Worm (Caenorhabditis elegans) whole organism, L4 larva: ENCODE measurements around the gene H41C03.1.

ENCODE experiments used
- D1046.2 ChIP-seq: fragments of 200-800 bp; sonication (Bioruptor generic); IDR thresholded peaks from 2 replicates; pipeline ENCODE4 v1.3.6; 2022; ENCODE audit warnings: missing genetic modification characterization, missing compliant biosample characterization
- F44E2.7 ChIP-seq: fragments of 200-800 bp; sonication (Bioruptor generic); IDR thresholded peaks from 2 replicates; pipeline ENCODE4 v2.1.2; 2022; ENCODE audit warnings: missing genetic modification characterization, missing compliant biosample characterization
- T26A8.4 ChIP-seq: fragments of 200-800 bp; sonication (Bioruptor generic); IDR thresholded peaks from 2 replicates; pipeline ENCODE4 v1.3.6; 2022; ENCODE audit warnings: missing genetic modification characterization, missing compliant biosample characterization
- ZK546.5 ChIP-seq, 2 experiments: sonication (generic microtip); optimal IDR thresholded peaks; 2 replicates each; lab custom pipeline; 2017; ENCODE audit warnings: missing biosample characterization in 2 of 2, missing genetic modification characterization in 2 of 2
- aha-1 ChIP-seq: fragments of 150-350 bp; peaks from one replicate; lab custom pipeline; 2014; ENCODE audit warnings: missing biosample characterization, missing genetic modification characterization
- ama-1 ChIP-seq: fragments of 150-350 bp; optimal IDR thresholded peaks from 2 replicates; lab custom pipeline; 2014; ENCODE audit warnings: inconsistent platforms, mixed read lengths
- arid-1 ChIP-seq: fragments of 200-800 bp; sonication (Bioruptor generic); conservative IDR thresholded peaks from 2 replicates; pipeline ENCODE4 v1.3.6; 2022; ENCODE audit warnings: missing genetic modification reagents, missing genetic modification characterization, missing compliant biosample characterization
- ceh-20 ChIP-seq: fragments of 200-800 bp; sonication (Bioruptor generic); IDR thresholded peaks from 2 replicates; pipeline ENCODE4 v1.3.6; 2022; ENCODE audit warnings: missing genetic modification reagents, missing genetic modification characterization, missing compliant biosample characterization
- ceh-62 ChIP-seq: sonication (generic microtip); optimal IDR thresholded peaks from 2 replicates; lab custom pipeline; 2017; ENCODE audit warnings: missing biosample characterization, missing genetic modification characterization
- ces-1 ChIP-seq: fragments of 150-350 bp; sonication (generic microtip); optimal IDR thresholded peaks from 4 replicates; lab custom pipeline; 2014; ENCODE audit warnings: missing biosample characterization, missing genetic modification reagents, missing genetic modification characterization
- cey-2 ChIP-seq: sonication (generic microtip); optimal IDR thresholded peaks from 3 replicates; lab custom pipeline; 2017; ENCODE audit warnings: missing genetic modification characterization, mild to moderate bottlenecking, missing compliant biosample characterization, antibody characterized with exemption, borderline replicate concordance; ENCODE audit not compliant: insufficient read depth
- daf-16 ChIP-seq, 3 experiments: sonication (generic microtip); optimal IDR thresholded peaks; 2 replicates each; lab custom pipeline; 2016 to 2017; ENCODE audit warnings: missing genetic modification characterization in 3 of 3, missing genetic modification reagents in 3 of 3, mild to moderate bottlenecking in 2 of 3, missing compliant biosample characterization in 2 of 3, missing biosample characterization in 1 of 3, moderate library complexity in 1 of 3
- dmd-6 ChIP-seq: fragments of 200-800 bp; sonication (Bioruptor generic); IDR thresholded peaks from 2 replicates; pipeline ENCODE4 v1.3.6; 2022; ENCODE audit warnings: missing genetic modification reagents, missing genetic modification characterization, missing compliant biosample characterization
- dve-1 ChIP-seq: sonication (generic microtip); optimal IDR thresholded peaks from 2 replicates; lab custom pipeline; 2017; ENCODE audit warnings: antibody characterized with exemption, mild to moderate bottlenecking, missing genetic modification characterization, missing compliant biosample characterization; ENCODE audit not compliant: insufficient read depth
- egl-43 ChIP-seq: fragments of 200-800 bp; sonication (Bioruptor generic); IDR thresholded peaks from 2 replicates; pipeline ENCODE4 v1.3.6; 2022; ENCODE audit warnings: missing genetic modification reagents, missing genetic modification characterization, missing compliant biosample characterization
- hlh-11 ChIP-seq: fragments of 200-800 bp; sonication (Bioruptor generic); optimal IDR thresholded peaks from 2 replicates; lab custom pipeline; 2018; ENCODE audit warnings: mild to moderate bottlenecking, missing genetic modification characterization, missing compliant biosample characterization
- jun-1 ChIP-seq: fragments of 150-350 bp; optimal IDR thresholded peaks from 2 replicates; lab custom pipeline; 2014; ENCODE audit warnings: missing biosample characterization, missing genetic modification reagents, missing genetic modification characterization
- lim-7 ChIP-seq: fragments of 200-800 bp; sonication (Bioruptor generic); IDR thresholded peaks from 2 replicates; pipeline ENCODE4 v1.3.6; 2022; ENCODE audit warnings: missing genetic modification characterization, missing compliant biosample characterization
- madf-9 ChIP-seq: fragments of 200-800 bp; sonication (Bioruptor generic); conservative IDR thresholded peaks from 2 replicates; pipeline ENCODE4 v1.3.6; 2022; ENCODE audit warnings: missing genetic modification reagents, missing genetic modification characterization, missing compliant biosample characterization
- mep-1 ChIP-seq: fragments of 150-350 bp; sonication (generic microtip); optimal IDR thresholded peaks from 3 replicates; lab custom pipeline; 2014; ENCODE audit warnings: missing biosample characterization, missing genetic modification characterization
- mes-2 ChIP-seq: sonication (generic microtip); optimal IDR thresholded peaks from 2 replicates; lab custom pipeline; 2016; ENCODE audit warnings: missing genotype, mild to moderate bottlenecking, missing genetic modification characterization, missing compliant biosample characterization; ENCODE audit not compliant: poor library complexity, severe bottlenecking
- mxl-2 ChIP-seq: fragments of 200-800 bp; sonication (Bioruptor generic); conservative IDR thresholded peaks from 2 replicates; pipeline ENCODE4 v1.3.6; 2022; ENCODE audit warnings: missing genetic modification reagents, missing genetic modification characterization, missing compliant biosample characterization
- mxl-3 ChIP-seq: fragments of 200-800 bp; sonication (Bioruptor generic); optimal IDR thresholded peaks from 2 replicates; lab custom pipeline; 2018; ENCODE audit warnings: mild to moderate bottlenecking, missing genetic modification characterization, missing compliant biosample characterization
- nhr-102 ChIP-seq: sonication (generic microtip); optimal IDR thresholded peaks from 2 replicates; lab custom pipeline; 2016; ENCODE audit warnings: mild to moderate bottlenecking, missing genetic modification characterization, moderate library complexity, missing compliant biosample characterization
- nhr-111 ChIP-seq: fragments of 200-800 bp; sonication (Bioruptor generic); optimal IDR thresholded peaks from 2 replicates; lab custom pipeline; 2018; ENCODE audit warnings: mild to moderate bottlenecking, missing genetic modification characterization, missing compliant biosample characterization
- nhr-237 ChIP-seq: sonication (generic microtip); optimal IDR thresholded peaks from 2 replicates; lab custom pipeline; 2017; ENCODE audit warnings: missing biosample characterization, missing genetic modification characterization
- nhr-28 ChIP-seq: fragments of 150-350 bp; optimal IDR thresholded peaks from 2 replicates; lab custom pipeline; 2014; ENCODE audit warnings: missing biosample characterization, missing genetic modification characterization
- nhr-41 ChIP-seq: fragments of 200-800 bp; sonication (Bioruptor generic); IDR thresholded peaks from 2 replicates; pipeline ENCODE4 v1.3.6; 2022; ENCODE audit warnings: missing genetic modification reagents, missing genetic modification characterization, missing compliant biosample characterization
- nhr-42 ChIP-seq: fragments of 200-800 bp; sonication (Bioruptor generic); IDR thresholded peaks from 2 replicates; pipeline ENCODE4 v1.3.6; 2022; ENCODE audit warnings: missing genetic modification characterization, missing compliant biosample characterization
- nhr-6 ChIP-seq: fragments of 150-350 bp; optimal IDR thresholded peaks from 2 replicates; lab custom pipeline; 2014; ENCODE audit warnings: missing biosample characterization, missing genetic modification characterization
- pha-4 ChIP-seq, 2 experiments: fragments of 150-350 bp in 1 of 2; fragments of 200-800 bp in 1 of 2; sonication (Bioruptor generic) in 1 of 2; IDR thresholded peaks in 1 of 2; optimal IDR thresholded peaks in 1 of 2; 2 replicates each; pipeline versions ENCODE4 v1.3.6 to Lab custom; 2014 to 2022; ENCODE audit warnings: missing genetic modification characterization in 2 of 2, missing genetic modification reagents in 2 of 2, missing biosample characterization in 1 of 2, missing compliant biosample characterization in 1 of 2
- php-3 ChIP-seq: fragments of 200-800 bp; sonication (Bioruptor generic); IDR thresholded peaks from 2 replicates; pipeline ENCODE4 v1.3.6; 2022; ENCODE audit warnings: missing genetic modification reagents, missing genetic modification characterization, missing compliant biosample characterization
- pqm-1 ChIP-seq: sonication (generic microtip); optimal IDR thresholded peaks from 2 replicates; lab custom pipeline; 2017; ENCODE audit warnings: missing biosample characterization, missing genetic modification characterization
- skn-1 ChIP-seq: fragments of 150-350 bp; optimal IDR thresholded peaks from 2 replicates; lab custom pipeline; 2014; ENCODE audit warnings: missing biosample characterization, missing genetic modification characterization
- spr-3 ChIP-seq: fragments of 200-800 bp; sonication (Bioruptor generic); optimal IDR thresholded peaks from 2 replicates; lab custom pipeline; 2018; ENCODE audit warnings: mild to moderate bottlenecking, missing genetic modification characterization, missing compliant biosample characterization
- tra-1 ChIP-seq: fragments of 200-800 bp; sonication (Bioruptor generic); IDR thresholded peaks from 2 replicates; pipeline ENCODE4 v1.3.6; 2022; ENCODE audit warnings: missing genetic modification reagents, missing genetic modification characterization, missing compliant biosample characterization
- unc-62 ChIP-seq, 3 experiments: fragments of 150-350 bp in 1 of 3; sonication (generic microtip); optimal IDR thresholded peaks in 2 of 3; peaks in 1 of 3; 1 replicate in 1 of 3; 2 replicates in 2 of 3; lab custom pipeline; 2014 to 2017; ENCODE audit warnings: missing biosample characterization in 3 of 3, missing genetic modification characterization in 3 of 3, missing genetic modification reagents in 3 of 3, missing genotype in 1 of 3
- vab-7 ChIP-seq: fragments of 200-800 bp; sonication (Bioruptor generic); IDR thresholded peaks from 2 replicates; pipeline ENCODE4 v1.3.6; 2022; ENCODE audit warnings: missing genetic modification reagents, missing genetic modification characterization, missing compliant biosample characterization
- ztf-11 ChIP-seq: fragments of 150-350 bp; optimal IDR thresholded peaks from 2 replicates; lab custom pipeline; 2014; ENCODE audit warnings: missing biosample characterization, missing genetic modification characterization
- ztf-7 ChIP-seq: fragments of 150-350 bp; optimal IDR thresholded peaks from 2 replicates; lab custom pipeline; 2014; ENCODE audit warnings: missing biosample characterization, missing genetic modification characterization

The H41C03.1 gene

DNA sequence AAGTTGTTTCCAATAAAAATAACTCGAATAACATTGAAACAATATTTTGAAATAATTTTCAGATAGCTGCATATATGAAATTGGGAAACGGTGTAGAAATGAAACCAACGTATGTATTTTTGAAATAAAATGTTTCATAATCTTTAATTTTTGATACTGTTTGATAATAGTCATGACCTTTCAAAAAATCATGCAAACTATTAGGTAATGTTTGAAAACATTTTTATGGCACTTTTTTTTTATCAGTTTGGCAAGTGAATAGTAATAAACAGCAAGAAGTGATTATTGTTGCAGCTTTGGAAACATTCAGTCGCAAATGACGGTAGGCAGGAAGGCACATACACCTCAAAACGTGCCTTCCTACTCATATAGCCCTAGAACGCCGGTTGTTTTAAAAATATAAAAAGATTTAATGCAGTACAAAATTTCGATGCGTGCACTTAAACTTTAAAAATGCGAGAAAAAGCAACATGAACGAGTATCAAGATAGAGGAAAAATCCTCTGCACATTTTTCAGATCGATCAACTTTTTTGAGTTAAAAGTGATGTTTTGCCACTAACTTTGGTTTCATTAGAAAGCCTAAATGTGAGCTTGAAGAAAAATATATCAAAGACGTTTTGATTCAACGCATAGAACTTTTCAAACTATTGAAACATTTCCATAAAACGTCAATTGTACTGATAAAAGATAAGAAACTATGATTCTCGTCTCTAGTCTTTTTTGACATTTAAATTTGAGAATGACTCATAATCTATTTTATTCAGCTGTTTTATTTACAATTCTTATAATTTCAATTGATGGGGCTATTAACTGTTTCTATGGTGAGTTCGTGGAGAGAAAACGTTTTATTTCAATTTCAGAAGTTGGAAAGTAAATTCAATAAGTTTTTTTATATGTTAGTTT, 11.4 kb downstream of the H41C03.1 start, which contains the start of gene F55C12.19:
F55C12.19 (plus strand) TSS at position 735 of the 904 bp plus-strand sequence.
- TF ChIP-seq php-3 (peak; percentile 54; the same call in 1 of the 2 replicates), nhr-6 (tag; lab: Kevin White, UChicago) (peak; percentile 78), dmd-6 (GFP tag; lab: Robert Waterston, UW) (peak; percentile 59), daf-16 (GFP tag; optimal IDR thresholded peaks at IDR 0.05; lab: Kevin White, UChicago) (no peak), daf-16 (tag; optimal IDR thresholded peaks at IDR 0.05; lab: Kevin White, UChicago) (peak; percentile 86), pqm-1 (tag; lab: Kevin White, UChicago) (peak; percentile 52), mep-1 (tag; lab: Kevin White, UChicago) (peak; percentile 2), tra-1 (no peak), dve-1 (tag; lab: Kevin White, UChicago) (peak; percentile 37), mxl-3 (GFP tag; lab: Kevin White, UChicago) (no peak), nhr-28 (peak; percentile 39), ztf-7 (tag; lab: Kevin White, UChicago) (no peak), aha-1 (tag; lab: Kevin White, UChicago) (peak; percentile 97), madf-9 (GFP tag; lab: Robert Waterston, UW) (no peak), pha-4 (GFP tag; IDR thresholded peaks at IDR 0.05; lab: Robert Waterston, UW) (no peak), pha-4 (tag; optimal IDR thresholded peaks at IDR 0.05; lab: Kevin White, UChicago) (no peak)

DNA sequence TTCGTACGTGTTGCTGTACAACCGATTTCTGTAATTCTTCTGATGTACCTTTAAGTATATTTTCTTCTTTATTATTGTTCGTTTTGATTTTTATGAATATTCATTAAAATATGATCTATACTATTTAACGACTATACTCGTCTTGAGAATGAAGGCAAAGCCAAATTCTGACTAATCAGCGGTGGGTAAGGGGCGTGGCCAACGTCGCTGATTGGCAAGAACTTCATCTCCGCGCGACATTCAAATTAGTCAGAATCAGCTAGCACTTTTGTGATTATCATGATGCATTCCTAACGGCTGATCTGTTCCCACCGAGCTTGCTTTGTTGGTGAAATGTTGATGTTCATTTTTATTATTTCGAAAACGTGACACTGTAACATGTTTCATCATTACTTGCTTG, 12.7 kb downstream of the H41C03.1 start:
- TF ChIP-seq cey-2, result no peak
- no peak for TF ChIP-seq ceh-20 (GFP tag; lab: Robert Waterston, UW)
- 0 out of 2 replicates have a peak, but pooled peaks have one; percentile 20 for TF ChIP-seq php-3
- no peak for TF ChIP-seq pqm-1 (tag; lab: Kevin White, UChicago)
- peak; percentile 36 for TF ChIP-seq ama-1 (lab: Kevin White, UChicago)
- TF ChIP-seq T26A8.4 (GFP tag; lab: Robert Waterston, UW), result no peak
- no peak for TF ChIP-seq nhr-237 (tag; lab: Kevin White, UChicago)
- no peak for TF ChIP-seq arid-1 (GFP tag; lab: Robert Waterston, UW)
- TF ChIP-seq F44E2.7, result no peak
- TF ChIP-seq nhr-28, result peak; percentile 24
- TF ChIP-seq nhr-102 (tag; lab: Kevin White, UChicago), result no peak
- TF ChIP-seq skn-1 (tag; lab: Kevin White, UChicago), result no peak
- no peak for TF ChIP-seq nhr-42 (GFP tag; lab: Robert Waterston, UW)
- TF ChIP-seq mes-2 (tag; lab: Kevin White, UChicago), result peak; percentile 35

- no peak for TF ChIP-seq mes-2 (tag; lab: Kevin White, UChicago)
- TF ChIP-seq ceh-20 (GFP tag; lab: Robert Waterston, UW), result peak; percentile 35; the same call in 1 of the 2 replicates
- no peak for TF ChIP-seq mep-1 (tag; lab: Kevin White, UChicago)
- peak in 1 of 2 experiments; percentile 93 for TF ChIP-seq unc-62 (GFP tag; optimal IDR thresholded peaks at IDR 0.05 in 1 of 2; lab: Kevin White, UChicago)
- no peak for TF ChIP-seq unc-62 (tag; optimal IDR thresholded peaks at IDR 0.05; lab: Kevin White, UChicago)
- no peak for TF ChIP-seq cey-2
Observed at ce11 chrII:5871508-5871907, 17.3 kb downstream of the H41C03.1 start.

DNA sequence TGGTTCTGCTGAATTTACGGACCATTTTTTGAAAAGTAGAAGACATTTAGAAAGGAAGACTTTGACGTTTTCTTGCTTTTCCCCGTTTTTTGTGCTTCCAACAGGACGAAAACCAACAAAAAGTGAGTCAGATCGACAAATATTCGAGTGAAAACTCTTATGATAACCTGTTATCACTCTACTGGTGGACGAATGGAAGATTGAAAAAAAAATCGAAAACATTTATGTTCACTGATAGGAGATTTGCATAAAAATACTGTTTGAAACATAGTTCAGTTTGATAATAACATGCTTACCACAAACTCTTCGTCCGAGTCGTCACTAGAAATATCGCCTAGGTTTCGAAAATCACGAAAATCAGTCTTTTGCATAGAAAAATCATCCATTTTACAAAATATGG, 18.2 kb downstream of the H41C03.1 start:
- TF ChIP-seq ceh-62 (tag; lab: Kevin White, UChicago) (no peak), vab-7 (GFP tag; lab: Robert Waterston, UW) (no peak), nhr-41 (no peak), dve-1 (tag; lab: Kevin White, UChicago) (peak; percentile 0), ztf-7 (tag; lab: Kevin White, UChicago) (no peak), egl-43 (GFP tag; lab: Robert Waterston, UW) (no peak), pqm-1 (tag; lab: Kevin White, UChicago) (peak; percentile 25), nhr-28 (peak; percentile 76), spr-3 (GFP tag; lab: Kevin White, UChicago) (no peak), ZK546.5 (tag; optimal IDR thresholded peaks at IDR 0.05; lab: Kevin White, UChicago) (no peak), mxl-2 (no peak), lim-7 (GFP tag; lab: Robert Waterston, UW) (no peak), D1046.2 (GFP tag; lab: Robert Waterston, UW) (no peak), hlh-11 (tag; lab: Kevin White, UChicago) (peak; percentile 16), skn-1 (tag; lab: Kevin White, UChicago) (no peak), ztf-11 (tag; lab: Kevin White, UChicago) (no peak), daf-16 (GFP tag; optimal IDR thresholded peaks at IDR 0.05; lab: Kevin White, UChicago) (no peak), daf-16 (tag; optimal IDR thresholded peaks at IDR 0.05; lab: Kevin White, UChicago) (peak; percentile 56), ces-1 (GFP tag; lab: Kevin White, UChicago) (no peak), nhr-111 (no peak), jun-1 (tag; lab: Kevin White, UChicago) (no peak), ceh-20 (GFP tag; lab: Robert Waterston, UW) (no peak)
